Fruit fly (Drosophila melanogaster): ENCODE results near the gene AP-1sigma.

DNA sequence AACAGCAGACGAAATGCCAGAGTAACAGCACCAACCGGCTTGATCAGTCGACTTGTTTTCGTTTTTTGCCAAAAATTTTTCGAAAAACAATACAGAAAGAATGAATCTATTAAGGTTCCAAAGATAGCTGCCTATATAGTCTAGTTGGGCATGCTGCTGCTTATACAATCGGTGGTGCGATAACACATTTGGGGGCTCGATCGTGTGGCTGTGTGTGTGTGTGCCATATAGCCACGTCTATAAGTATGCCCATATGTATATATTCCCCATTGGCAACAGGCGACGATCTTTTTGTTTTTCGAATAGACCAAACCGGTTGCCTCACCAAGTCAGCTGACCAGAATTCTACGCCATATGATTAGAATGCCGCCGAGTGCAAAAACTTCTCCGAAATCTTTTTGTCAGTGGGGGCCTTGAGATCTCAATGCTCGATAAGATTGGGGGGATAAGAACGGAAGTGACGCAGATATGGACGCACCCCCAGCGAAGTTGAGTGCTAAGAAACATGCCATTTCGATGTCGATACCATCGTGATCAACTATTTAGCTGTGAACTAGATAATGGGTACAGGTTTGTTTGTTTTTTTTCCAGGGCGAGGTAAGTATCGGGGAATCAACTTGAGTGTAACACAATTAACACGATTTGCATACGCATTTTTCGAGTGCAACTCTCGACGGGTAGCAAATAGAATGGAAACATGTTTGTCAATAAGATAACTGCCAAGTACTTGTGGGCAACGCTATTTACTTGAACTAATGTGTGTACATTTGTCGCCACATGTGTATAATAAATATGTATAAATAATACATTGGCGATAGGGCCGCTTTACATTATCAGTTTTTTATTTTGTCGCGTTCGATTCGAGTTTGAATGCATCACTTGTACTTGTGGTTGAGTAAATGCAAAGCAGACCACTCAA is 18.3 kb upstream of the AP-1sigma start:
- no peak for TF ChIP-seq CG34367 (tag; optimal IDR thresholded peaks at IDR 0.05)
- no peak for TF ChIP-seq EcR (GFP tag; optimal IDR thresholded peaks at IDR 0.05)
- no peak for TF ChIP-seq rn (GFP tag; IDR thresholded peaks at IDR 0.05)
- TF ChIP-seq CG4496 (GFP tag; IDR thresholded peaks at IDR 0.05), result peak; percentile 60
- TF ChIP-seq D1 (tag; optimal IDR thresholded peaks at IDR 0.05), result no peak
- no peak; the same call in 1 of the 2 replicates for TF ChIP-seq CG12605 (GFP tag; IDR thresholded peaks at IDR 0.05)
- TF ChIP-seq CG17806 (tag; optimal IDR thresholded peaks at IDR 0.05), result no peak
- TF ChIP-seq CG9948 (tag; optimal IDR thresholded peaks at IDR 0.05), result no peak
- no peak for TF ChIP-seq Snoo (tag; optimal IDR thresholded peaks at IDR 0.05)
- TF ChIP-seq Ets98B (GFP tag; IDR thresholded peaks at IDR 0.05), result peak; percentile 65
